Fruit fly (Drosophila melanogaster) whole organism, embryonic: ENCODE results near the gene eIF4H2.

Experiments
- CG10267 ChIP-seq: fragments of 200-800 bp; sonication (Bioruptor generic); optimal IDR thresholded peaks from 2 replicates; lab custom pipeline; 2018; ENCODE audit warnings: missing biosample characterization, mild to moderate bottlenecking, missing genetic modification characterization, moderate library complexity
- CG11456 ChIP-seq: fragments of 200-800 bp; sonication (Bioruptor generic); IDR thresholded peaks from 3 replicates; pipeline ENCODE4 v1.3.6; 2022; ENCODE audit warnings: missing biosample characterization, missing genetic modification characterization
- CG13424 ChIP-seq: fragments of 200-800 bp; sonication (Bioruptor generic); optimal IDR thresholded peaks from 2 replicates; lab custom pipeline; 2019; ENCODE audit warnings: missing biosample characterization, mild to moderate bottlenecking, missing genetic modification characterization, moderate library complexity
- CG13894 ChIP-seq: fragments of 200-800 bp; sonication (Bioruptor generic); optimal IDR thresholded peaks from 3 replicates; lab custom pipeline; 2018; ENCODE audit warnings: missing biosample characterization, mild to moderate bottlenecking, missing genetic modification characterization, moderate library complexity
- CG15479 ChIP-seq: fragments of 200-800 bp; sonication (Bioruptor generic); optimal IDR thresholded peaks from 3 replicates; lab custom pipeline; 2019; ENCODE audit warnings: missing biosample characterization, mild to moderate bottlenecking, missing genetic modification characterization, moderate library complexity
- CG1603 ChIP-seq: fragments of 200-800 bp; sonication (Bioruptor generic); optimal IDR thresholded peaks from 2 replicates; lab custom pipeline; 2019; ENCODE audit warnings: missing biosample characterization, mild to moderate bottlenecking, missing genetic modification characterization, moderate library complexity
- CG17912 ChIP-seq: fragments of 200-800 bp; sonication (Bioruptor generic); optimal IDR thresholded peaks from 2 replicates; lab custom pipeline; 2018; ENCODE audit warnings: missing biosample characterization, mild to moderate bottlenecking, missing genetic modification characterization
- CG2712 ChIP-seq: fragments of 200-800 bp; optimal IDR thresholded peaks from 3 replicates; lab custom pipeline; 2019; ENCODE audit warnings: missing biosample characterization, mild to moderate bottlenecking, missing genetic modification characterization, moderate library complexity
- CG31365 ChIP-seq: fragments of 200-800 bp; sonication (Bioruptor generic); optimal IDR thresholded peaks from 2 replicates; lab custom pipeline; 2018; ENCODE audit warnings: missing biosample characterization, mild to moderate bottlenecking, missing genetic modification characterization
- CG3163 ChIP-seq: fragments of 200-800 bp; sonication (Bioruptor generic); optimal IDR thresholded peaks from 3 replicates; lab custom pipeline; 2016; ENCODE audit warnings: missing biosample characterization, missing genetic modification characterization
- CG4282 ChIP-seq: fragments of 200-800 bp; sonication (Bioruptor generic); optimal IDR thresholded peaks from 2 replicates; lab custom pipeline; 2016; ENCODE audit warnings: missing biosample characterization, missing genetic modification characterization
- CG4404 ChIP-seq: fragments of 200-800 bp; sonication (Bioruptor generic); IDR thresholded peaks from 2 replicates; pipeline ENCODE4 v1.3.6; 2022; ENCODE audit warnings: missing biosample characterization, missing genetic modification characterization
- CG5180 ChIP-seq: fragments of 200-800 bp; sonication (Bioruptor generic); optimal IDR thresholded peaks from 3 replicates; lab custom pipeline; 2017; ENCODE audit warnings: missing biosample characterization, missing genetic modification characterization, mild to moderate bottlenecking, moderate library complexity, missing genetic modification reagents
- CG8765 ChIP-seq: fragments of 200-800 bp; sonication (Bioruptor generic); IDR thresholded peaks from 2 replicates; pipeline ENCODE4 v1.3.6; 2022; ENCODE audit warnings: missing biosample characterization, missing genetic modification characterization
- CG9437 ChIP-seq: fragments of 200-800 bp; sonication (Bioruptor generic); optimal IDR thresholded peaks from 2 replicates; lab custom pipeline; 2018; ENCODE audit warnings: missing biosample characterization, mild to moderate bottlenecking, missing genetic modification characterization
- CoRest ChIP-seq: fragments of 200-800 bp; sonication (Bioruptor generic); optimal IDR thresholded peaks from 3 replicates; lab custom pipeline; 2018; ENCODE audit warnings: missing biosample characterization, mild to moderate bottlenecking, missing genetic modification characterization, moderate library complexity
- CrebB ChIP-seq: fragments of 200-800 bp; sonication (Bioruptor generic); optimal IDR thresholded peaks from 3 replicates; lab custom pipeline; 2018; ENCODE audit warnings: missing biosample characterization, mild to moderate bottlenecking, missing genetic modification characterization
- Dip2 ChIP-seq: fragments of 200-800 bp; sonication (Bioruptor generic); IDR thresholded peaks from 2 replicates; pipeline ENCODE4 v1.3.6; 2022; ENCODE audit warnings: missing biosample characterization, missing genetic modification characterization
- Lim3 ChIP-seq: fragments of 200-800 bp; sonication (Bioruptor generic); IDR thresholded peaks from 2 replicates; pipeline ENCODE4 v1.3.6; 2022; ENCODE audit warnings: missing biosample characterization, missing genetic modification characterization
- MESR4 ChIP-seq: fragments of 200-800 bp; sonication (Bioruptor generic); optimal IDR thresholded peaks from 2 replicates; lab custom pipeline; 2018; ENCODE audit warnings: missing biosample characterization, mild to moderate bottlenecking, missing genetic modification characterization, moderate library complexity
- Med ChIP-seq: fragments of 200-800 bp; sonication (Bioruptor generic); peaks from one replicate; lab custom pipeline; 2016; ENCODE audit warnings: missing biosample characterization, missing genetic modification characterization, mild to moderate bottlenecking, inconsistent platforms, moderate library complexity
- Nf-YA ChIP-seq: fragments of 200-800 bp; sonication (Bioruptor generic); IDR thresholded peaks from 2 replicates; pipeline ENCODE4 v1.3.6; 2022; ENCODE audit warnings: missing biosample characterization, missing genetic modification characterization
- Pdp1 ChIP-seq, 2 experiments: fragments of 200-800 bp; sonication (Bioruptor generic); optimal IDR thresholded peaks; 3 replicates each; lab custom pipeline; 2016; ENCODE audit warnings: missing biosample characterization in 2 of 2, missing genetic modification characterization in 2 of 2, mild to moderate bottlenecking in 1 of 2, moderate library complexity in 1 of 2
- Sox102F ChIP-seq: fragments of 200-800 bp; sonication (Bioruptor generic); optimal IDR thresholded peaks from 2 replicates; lab custom pipeline; 2018; ENCODE audit warnings: missing biosample characterization, mild to moderate bottlenecking, missing genetic modification characterization, moderate library complexity
- Stat92E ChIP-seq, 3 experiments: fragments of >200 bp in 2 of 3; fragments of 200-800 bp in 1 of 3; sonication (Bioruptor generic) in 1 of 3; optimal IDR thresholded peaks; 2 replicates each; lab custom pipeline; 2017 to 2019; ENCODE audit warnings: missing biosample characterization in 3 of 3, missing genetic modification characterization in 3 of 3, mild to moderate bottlenecking in 1 of 3, moderate library complexity in 1 of 3
- Xbp1 ChIP-seq: fragments of 200-800 bp; sonication (Bioruptor generic); optimal IDR thresholded peaks from 3 replicates; lab custom pipeline; 2016; ENCODE audit warnings: missing biosample characterization, mild to moderate bottlenecking, missing genetic modification characterization
- disco-r ChIP-seq: fragments of 200-800 bp; sonication (Bioruptor generic); optimal IDR thresholded peaks from 2 replicates; lab custom pipeline; 2016; ENCODE audit warnings: missing biosample characterization, missing genetic modification characterization
- ems ChIP-seq: fragments of 200-800 bp; sonication (Bioruptor generic); optimal IDR thresholded peaks from 3 replicates; lab custom pipeline; 2016; ENCODE audit warnings: missing biosample characterization, missing genetic modification characterization
- lbe ChIP-seq: fragments of 200-800 bp; sonication (Bioruptor generic); optimal IDR thresholded peaks from 2 replicates; lab custom pipeline; 2016; ENCODE audit warnings: missing biosample characterization, mild to moderate bottlenecking, missing genetic modification characterization
- oc ChIP-seq: fragments of 200-800 bp; sonication (Bioruptor generic); optimal IDR thresholded peaks from 2 replicates; lab custom pipeline; 2018; ENCODE audit warnings: missing biosample characterization, mild to moderate bottlenecking, missing genetic modification characterization, moderate library complexity
- prd ChIP-seq, 3 experiments: fragments of >200 bp in 2 of 3; fragments of 200-800 bp in 1 of 3; sonication (Bioruptor generic) in 1 of 3; optimal IDR thresholded peaks in 2 of 3; IDR thresholded peaks in 1 of 3; 2 replicates in 2 of 3; 3 replicates in 1 of 3; pipeline versions ENCODE4 v1.3.6 to Lab custom; 2017 to 2022; ENCODE audit warnings: missing biosample characterization in 1 of 3, missing genetic modification characterization in 1 of 3
- psq ChIP-seq: fragments of 200-800 bp; sonication (Bioruptor generic); optimal IDR thresholded peaks from 2 replicates; lab custom pipeline; 2017; ENCODE audit warnings: missing biosample characterization, missing genetic modification characterization
- ro ChIP-seq: fragments of 200-800 bp; sonication (Bioruptor generic); IDR thresholded peaks from 2 replicates; pipeline ENCODE4 v1.3.6; 2022; ENCODE audit warnings: missing biosample characterization, missing genetic modification characterization
- sens ChIP-seq: fragments of 200-800 bp; sonication (Bioruptor generic); peaks from one replicate; lab custom pipeline; 2016; ENCODE audit warnings: missing biosample characterization, missing genetic modification characterization
- ssp ChIP-seq: fragments of 200-800 bp; sonication (Bioruptor generic); IDR thresholded peaks from 2 replicates; pipeline ENCODE4 v1.3.6; 2022; ENCODE audit warnings: missing biosample characterization, missing genetic modification characterization
- tll ChIP-seq, 2 experiments: fragments of 200-800 bp in 1 of 2; fragments of >200 bp in 1 of 2; sonication (Bioruptor generic) in 1 of 2; optimal IDR thresholded peaks; 2 replicates each; lab custom pipeline; 2017 to 2019; ENCODE audit warnings: missing biosample characterization in 2 of 2, missing genetic modification characterization in 2 of 2, mild to moderate bottlenecking in 1 of 2, moderate library complexity in 1 of 2
- toy ChIP-seq: fragments of 200-800 bp; sonication (Bioruptor generic); IDR thresholded peaks from 2 replicates; pipeline ENCODE4 v1.3.6; 2022; ENCODE audit warnings: missing biosample characterization, missing genetic modification characterization
- trem ChIP-seq: fragments of 200-800 bp; optimal IDR thresholded peaks from 3 replicates; lab custom pipeline; 2019; ENCODE audit warnings: missing biosample characterization, mild to moderate bottlenecking, missing genetic modification characterization, moderate library complexity
- ttk ChIP-seq: fragments of 200-800 bp; sonication (Bioruptor generic); IDR thresholded peaks from 2 replicates; pipeline ENCODE4 v2.1.2; 2022; ENCODE audit warnings: missing biosample characterization, missing genetic modification characterization
- twi ChIP-seq: fragments of 200-800 bp; optimal IDR thresholded peaks from 2 replicates; lab custom pipeline; 2019; ENCODE audit warnings: missing biosample characterization, mild to moderate bottlenecking, missing genetic modification characterization, moderate library complexity

eIF4H2 gene

DNA sequence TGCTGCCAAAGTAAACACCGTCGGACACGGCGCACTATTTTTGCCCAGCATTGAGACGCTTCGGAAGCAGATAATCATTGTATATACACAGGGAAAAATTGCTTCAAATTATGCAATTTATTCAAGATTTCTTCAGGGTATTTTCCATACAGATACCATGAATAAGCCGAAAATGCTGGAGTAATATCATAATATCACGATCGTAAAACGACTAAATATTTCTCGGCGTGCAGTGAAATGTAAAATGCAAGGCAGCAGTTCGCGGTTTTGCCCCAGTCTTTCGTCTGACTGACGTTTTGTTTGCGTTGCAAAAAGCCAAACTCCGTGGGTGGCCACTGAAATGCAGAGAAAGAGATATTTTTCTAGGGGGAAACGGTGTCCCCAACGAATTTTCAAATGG lies 25.0 kb downstream of the eIF4H2 start:
- TF ChIP-seq disco-r (GFP tag; lab: Kevin White, UChicago), result no peak
- no peak for TF ChIP-seq oc (tag; lab: Kevin White, UChicago)
- no peak for TF ChIP-seq psq (GFP tag; lab: Kevin White, UChicago)
- no peak for TF ChIP-seq CG13894 (tag; lab: Kevin White, UChicago)
- no peak for TF ChIP-seq CG3163 (GFP tag; lab: Kevin White, UChicago)
- peak; percentile 9 for TF ChIP-seq sens (GFP tag; lab: Kevin White, UChicago)
- TF ChIP-seq ttk (GFP tag; lab: Robert Waterston, UW), result no peak
- TF ChIP-seq, all 482 proteins: peak for 1

DNA sequence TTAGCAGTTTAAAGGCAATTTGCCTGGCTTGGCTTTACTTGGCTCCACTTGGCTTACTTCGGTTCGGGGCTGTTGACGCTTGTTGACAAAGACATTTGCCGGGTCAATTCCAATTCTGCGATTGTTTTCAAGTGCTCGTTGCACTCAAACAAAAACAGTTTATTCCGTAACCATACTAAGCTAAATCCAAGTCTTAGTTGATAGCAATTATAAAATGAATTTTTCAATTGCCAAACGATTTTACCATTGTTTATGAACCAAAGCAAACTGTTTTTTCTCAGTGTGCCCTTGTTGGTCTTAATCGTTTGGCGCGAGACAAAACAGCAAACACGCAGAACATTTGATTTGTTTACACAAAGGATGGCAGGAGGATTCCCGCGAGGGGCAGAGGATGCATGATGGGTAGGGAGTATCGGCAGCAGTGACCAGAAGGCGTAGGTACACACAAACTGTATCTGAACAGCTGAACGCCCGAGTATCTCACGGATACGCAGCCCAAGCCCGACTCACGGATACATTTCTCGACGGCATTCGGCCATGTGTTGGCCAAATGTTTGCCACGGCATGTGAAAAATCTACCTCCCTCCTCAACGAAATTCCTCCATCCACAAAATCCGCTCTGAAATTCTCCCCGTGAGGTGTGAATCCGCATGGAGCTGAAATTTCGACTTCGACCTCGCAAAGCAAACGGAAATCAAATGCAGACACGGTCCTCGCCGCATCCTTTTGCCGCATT lies 28.8 kb downstream of the eIF4H2 start:
- TF ChIP-seq Med (peak; percentile 46), CG11456 (GFP tag; lab: Robert Waterston, UW) (no peak), CG8765 (GFP tag; lab: Robert Waterston, UW) (0 out of 2 replicates have a peak, but pooled peaks have one; percentile 8), Sox102F (GFP tag; lab: Kevin White, UChicago) (no peak), CG10267 (no peak), ro (GFP tag; lab: Robert Waterston, UW) (no peak), CG2712 (tag; lab: Kevin White, UChicago) (peak; percentile 3), lbe (GFP tag; lab: Kevin White, UChicago) (no peak), Xbp1 (GFP tag; lab: Kevin White, UChicago) (no peak), CG4404 (0 out of 2 replicates have a peak, but pooled peaks have one; percentile 30), CG1603 (tag; lab: Kevin White, UChicago) (no peak), CrebB (tag; lab: Kevin White, UChicago) (no peak), CG17912 (GFP tag; lab: Kevin White, UChicago) (no peak), prd (optimal IDR thresholded peaks at IDR 0.05; lab: Kevin White, UChicago) (no peak), prd (GFP tag; IDR thresholded peaks at IDR 0.05; lab: Robert Waterston, UW) (peak; percentile 67), CG31365 (no peak), ems (no peak), tll (GFP tag; optimal IDR thresholded peaks at IDR 0.05; lab: Kevin White, UChicago) (peak in 1 of 2 experiments; percentile 84), ssp (GFP tag; lab: Robert Waterston, UW) (0 out of 2 replicates have a peak, but pooled peaks have one; percentile 6), Pdp1 (GFP tag; optimal IDR thresholded peaks at IDR 0.05; lab: Kevin White, UChicago) (no peak), MESR4 (GFP tag; lab: Kevin White, UChicago) (no peak), CG4282 (GFP tag; lab: Kevin White, UChicago) (no peak), twi (tag; lab: Kevin White, UChicago) (peak; percentile 96), toy (GFP tag; lab: Robert Waterston, UW) (no peak)

DNA sequence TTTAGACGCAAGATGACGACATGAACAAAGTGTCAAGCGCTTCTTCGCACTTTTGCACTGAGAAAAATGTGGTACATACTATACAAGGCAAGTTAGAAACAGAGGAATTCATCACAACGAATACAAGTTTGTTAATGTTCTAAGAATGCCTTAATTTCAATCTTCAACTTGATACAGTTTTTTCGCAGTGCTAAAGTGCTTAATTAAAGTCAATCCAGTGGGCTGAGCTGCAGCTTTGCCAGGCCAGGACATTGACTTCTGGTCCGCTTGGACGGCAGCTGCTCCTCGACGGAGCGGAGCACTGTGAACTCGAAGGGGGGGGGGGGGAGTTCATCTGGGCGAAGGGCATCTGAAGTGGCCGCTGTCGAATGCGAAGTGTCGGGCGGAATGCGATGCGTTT lies 30.3 kb downstream of the eIF4H2 start:
- no peak for TF ChIP-seq Nf-YA (GFP tag; lab: Robert Waterston, UW)
- TF ChIP-seq CG13424 (tag; lab: Kevin White, UChicago), result no peak
- TF ChIP-seq Dip2 (GFP tag; lab: Robert Waterston, UW), result no peak
- no peak for TF ChIP-seq twi (tag; lab: Kevin White, UChicago)
- TF ChIP-seq trem (tag; lab: Kevin White, UChicago), result no peak
- TF ChIP-seq CG5180 (GFP tag; lab: Kevin White, UChicago), result no peak
- no peak for TF ChIP-seq Sox102F (GFP tag; lab: Kevin White, UChicago)
- no peak for TF ChIP-seq Stat92E (GFP tag; optimal IDR thresholded peaks at IDR 0.05; lab: Kevin White, UChicago)
- TF ChIP-seq CG15479 (GFP tag; lab: Kevin White, UChicago), result no peak
- no peak for TF ChIP-seq Lim3
- no peak for TF ChIP-seq CG9437 (GFP tag; lab: Kevin White, UChicago)
- TF ChIP-seq CoRest (tag; lab: Kevin White, UChicago), result no peak
